Worm (Caenorhabditis elegans) whole organism, late embryonic: Measurements from ENCODE around the gene Y55F3BR.11.
"Not testable (repeated sequence)": the region's sequence is repeated elsewhere in the genome, so short reads cannot be mapped to it uniquely, and the experiment has no call there.

ENCODE experiments used
- C08G9.2 ChIP-seq: sonication (generic microtip); optimal IDR thresholded peaks from 2 replicates; lab custom pipeline; 2016; ENCODE audit warnings: mild to moderate bottlenecking, missing genetic modification characterization, moderate library complexity, missing compliant biosample characterization
- C38D4.7 ChIP-seq: fragments of 200-800 bp; sonication (Bioruptor generic); optimal IDR thresholded peaks from 2 replicates; lab custom pipeline; 2018; ENCODE audit warnings: mild to moderate bottlenecking, missing genetic modification characterization, moderate library complexity, missing compliant biosample characterization
- F13H6.1 ChIP-seq: sonication (generic microtip); optimal IDR thresholded peaks from 2 replicates; lab custom pipeline; 2016; ENCODE audit warnings: missing genetic modification characterization, missing compliant biosample characterization
- K02D7.2 ChIP-seq: sonication (generic microtip); optimal IDR thresholded peaks from 2 replicates; lab custom pipeline; 2017; ENCODE audit warnings: mild to moderate bottlenecking, missing genetic modification characterization, missing compliant biosample characterization
- K09A11.1 ChIP-seq: sonication (generic microtip); optimal IDR thresholded peaks from 2 replicates; lab custom pipeline; 2017; ENCODE audit warnings: antibody characterized with exemption, mild to moderate bottlenecking, missing genetic modification characterization, missing compliant biosample characterization; ENCODE audit not compliant: insufficient read depth
- Y22D7AL.16 ChIP-seq: sonication (generic microtip); optimal IDR thresholded peaks from 2 replicates; lab custom pipeline; 2016; ENCODE audit warnings: missing genetic modification characterization, missing compliant biosample characterization
- ahr-1 ChIP-seq: sonication (generic microtip); optimal IDR thresholded peaks from 2 replicates; lab custom pipeline; 2016; ENCODE audit warnings: missing genetic modification characterization, missing compliant biosample characterization
- ama-1 ChIP-seq: fragments of 150-350 bp; optimal IDR thresholded peaks from 2 replicates; lab custom pipeline; 2014
- ceh-14 ChIP-seq: sonication (generic microtip); optimal IDR thresholded peaks from 2 replicates; lab custom pipeline; 2016; ENCODE audit warnings: missing genotype, missing genetic modification characterization, missing compliant biosample characterization
- ceh-18 ChIP-seq: sonication (generic microtip); optimal IDR thresholded peaks from 2 replicates; lab custom pipeline; 2016; ENCODE audit warnings: missing genetic modification characterization, missing compliant biosample characterization
- ceh-19 ChIP-seq: fragments of 200-800 bp; sonication (Bioruptor generic); optimal IDR thresholded peaks from 2 replicates; lab custom pipeline; 2018; ENCODE audit warnings: mild to moderate bottlenecking, missing genetic modification characterization, missing compliant biosample characterization
- ceh-2 ChIP-seq: sonication (generic microtip); optimal IDR thresholded peaks from 2 replicates; lab custom pipeline; 2016; ENCODE audit warnings: missing genotype, missing genetic modification characterization, missing compliant biosample characterization
- ceh-30 ChIP-seq: fragments of 150-350 bp; optimal IDR thresholded peaks from 2 replicates; lab custom pipeline; 2014; ENCODE audit warnings: missing biosample characterization, missing genetic modification characterization
- ceh-31 ChIP-seq: sonication (generic microtip); optimal IDR thresholded peaks from 2 replicates; lab custom pipeline; 2016; ENCODE audit warnings: missing genetic modification characterization, missing compliant biosample characterization
- ceh-34 ChIP-seq: sonication (generic microtip); optimal IDR thresholded peaks from 2 replicates; lab custom pipeline; 2016; ENCODE audit warnings: mild to moderate bottlenecking, missing genetic modification characterization, missing compliant biosample characterization
- ceh-45 ChIP-seq: fragments of 200-800 bp; sonication (Bioruptor generic); IDR thresholded peaks from 2 replicates; pipeline ENCODE4 v1.3.6; 2022; ENCODE audit warnings: missing genetic modification reagents, missing genetic modification characterization, missing compliant biosample characterization
- ceh-48 ChIP-seq: sonication (generic microtip); optimal IDR thresholded peaks from 2 replicates; lab custom pipeline; 2016; ENCODE audit warnings: missing genetic modification characterization, inconsistent platforms, missing compliant biosample characterization
- elt-2 ChIP-seq: sonication (generic microtip); optimal IDR thresholded peaks from 2 replicates; lab custom pipeline; 2016; ENCODE audit warnings: missing genetic modification reagents, missing genetic modification characterization, missing compliant biosample characterization
- elt-4 ChIP-seq: sonication (generic microtip); optimal IDR thresholded peaks from 2 replicates; lab custom pipeline; 2016; ENCODE audit warnings: missing genetic modification characterization, missing compliant biosample characterization
- eyg-1 ChIP-seq: sonication (generic microtip); optimal IDR thresholded peaks from 2 replicates; lab custom pipeline; 2016; ENCODE audit warnings: missing genotype, missing genetic modification characterization, missing compliant biosample characterization
- fax-1 ChIP-seq: sonication (generic microtip); optimal IDR thresholded peaks from 2 replicates; lab custom pipeline; 2016; ENCODE audit warnings: missing genotype, missing genetic modification characterization, missing compliant biosample characterization
- fkh-6 ChIP-seq: sonication (generic microtip); optimal IDR thresholded peaks from 2 replicates; lab custom pipeline; 2016; ENCODE audit warnings: missing genetic modification characterization, missing compliant biosample characterization
- hlh-15 ChIP-seq: sonication (generic microtip); optimal IDR thresholded peaks from 2 replicates; lab custom pipeline; 2016; ENCODE audit warnings: missing genetic modification characterization, missing compliant biosample characterization
- hlh-30 ChIP-seq: sonication (generic microtip); optimal IDR thresholded peaks from 2 replicates; lab custom pipeline; 2017; ENCODE audit warnings: antibody characterized with exemption, missing genetic modification characterization, missing compliant biosample characterization; ENCODE audit not compliant: insufficient read depth
- madf-2 ChIP-seq: sonication (generic microtip); optimal IDR thresholded peaks from 2 replicates; lab custom pipeline; 2017; ENCODE audit warnings: missing genetic modification characterization, missing compliant biosample characterization
- mec-3 ChIP-seq: sonication (generic microtip); optimal IDR thresholded peaks from 2 replicates; lab custom pipeline; 2016; ENCODE audit warnings: borderline replicate concordance, missing genetic modification characterization, missing compliant biosample characterization
- nfya-1 ChIP-seq: sonication (generic microtip); optimal IDR thresholded peaks from 2 replicates; lab custom pipeline; 2017; ENCODE audit warnings: missing genetic modification characterization, mild to moderate bottlenecking, missing compliant biosample characterization, antibody characterized with exemption, moderate library complexity
- nhr-11 ChIP-seq: fragments of 150-350 bp; optimal IDR thresholded peaks from 2 replicates; lab custom pipeline; 2014; ENCODE audit warnings: missing biosample characterization, missing genetic modification characterization
- odd-2 ChIP-seq: sonication (generic microtip); optimal IDR thresholded peaks from 2 replicates; lab custom pipeline; 2017; ENCODE audit warnings: antibody characterized with exemption, mild to moderate bottlenecking, missing genetic modification characterization, missing compliant biosample characterization
- pax-1 ChIP-seq: fragments of 150-350 bp; optimal IDR thresholded peaks from 2 replicates; lab custom pipeline; 2014; ENCODE audit warnings: missing biosample characterization, missing genetic modification characterization
- pqm-1 ChIP-seq: sonication (generic microtip); optimal IDR thresholded peaks from 2 replicates; lab custom pipeline; 2016; ENCODE audit warnings: missing genetic modification characterization, missing compliant biosample characterization
- pros-1 ChIP-seq: fragments of 150-350 bp; optimal IDR thresholded peaks from 2 replicates; lab custom pipeline; 2014; ENCODE audit warnings: missing biosample characterization, missing genetic modification reagents, missing genetic modification characterization
- rnt-1 ChIP-seq: sonication (generic microtip); optimal IDR thresholded peaks from 2 replicates; lab custom pipeline; 2016; ENCODE audit warnings: missing genetic modification characterization, missing compliant biosample characterization
- tbx-2 ChIP-seq: sonication (generic microtip); optimal IDR thresholded peaks from 2 replicates; lab custom pipeline; 2016; ENCODE audit warnings: missing genetic modification characterization, missing compliant biosample characterization
- tbx-7 ChIP-seq: sonication (generic microtip); optimal IDR thresholded peaks from 2 replicates; lab custom pipeline; 2016; ENCODE audit warnings: missing genotype, missing genetic modification characterization, missing compliant biosample characterization
- ttx-3 ChIP-seq: sonication (generic microtip); optimal IDR thresholded peaks from 2 replicates; lab custom pipeline; 2016; ENCODE audit warnings: missing genetic modification reagents, missing genetic modification characterization, missing compliant biosample characterization
- unc-3 ChIP-seq, 2 experiments: fragments of 200-800 bp in 1 of 2; sonication (Bioruptor generic) in 1 of 2; sonication (generic microtip) in 1 of 2; conservative IDR thresholded peaks in 1 of 2; optimal IDR thresholded peaks in 1 of 2; 2 replicates each; pipeline versions ENCODE4 v1.3.6 to Lab custom; 2016 to 2022; ENCODE audit warnings: missing compliant biosample characterization in 2 of 2, missing genetic modification characterization in 2 of 2, missing genetic modification reagents in 1 of 2
- unc-55 ChIP-seq: sonication (generic microtip); optimal IDR thresholded peaks from 2 replicates; lab custom pipeline; 2017; ENCODE audit warnings: missing biosample characterization, missing genetic modification reagents, missing genetic modification characterization

Y55F3BR.11 gene

ce11 chrIV:854357-855269 lies at the start of gene Y55F3BR.11, which contains the start of gene lem-4:
Gene Y55F3BR.11, plus strand, starts transcription at chrIV:855219.
Gene lem-4, minus strand, starts transcription at chrIV:854780.
- peak; percentile 45 for TF ChIP-seq nfya-1
- TF ChIP-seq pax-1 = peak; percentile 17
- peak; percentile 23 for TF ChIP-seq pqm-1 (tag; lab: Kevin White, UChicago)
- peak; percentile 57 for TF ChIP-seq ceh-48
- TF ChIP-seq K02D7.2 (tag; lab: Kevin White, UChicago) = no peak
- TF ChIP-seq unc-55 (GFP tag; lab: Kevin White, UChicago) = no peak
- no peak for TF ChIP-seq fkh-6 (tag; lab: Kevin White, UChicago)

ce11 chrIV:805693-806092 lies 49.3 kb upstream of the Y55F3BR.11 start:
- TF ChIP-seq ceh-48 (peak; percentile 27), K09A11.1 (tag; lab: Kevin White, UChicago) (no peak)
- TF ChIP-seq, all 69 proteins: peak for 1

- TF ChIP-seq ceh-30 (no peak), fkh-6 (tag; lab: Kevin White, UChicago) (no peak), mec-3 (tag; lab: Kevin White, UChicago) (no peak), fax-1 (tag; lab: Kevin White, UChicago) (no peak), ceh-34 (no peak), pqm-1 (tag; lab: Kevin White, UChicago) (no peak), elt-2 (no peak), ceh-18 (no peak), C38D4.7 (no peak), ceh-19 (GFP tag; lab: Kevin White, UChicago) (no peak), K02D7.2 (tag; lab: Kevin White, UChicago) (no peak), ama-1 (no peak), nhr-11 (no peak), ttx-3 (tag; lab: Kevin White, UChicago) (no peak)
Observed at ce11 chrIV:807027-807516, 47.9 kb upstream of the Y55F3BR.11 start, which contains the start of gene Y55F3BL.6. Gene Y55F3BL.6, minus strand, starts transcription at chrIV:807077.

ce11 chrIV:813341-813740 lies 41.7 kb upstream of the Y55F3BR.11 start:
- TF ChIP-seq C08G9.2 (tag; lab: Kevin White, UChicago) = peak; percentile 56
- TF ChIP-seq ceh-34 = peak; percentile 7
- 0 out of 2 replicates have a peak, but pooled peaks have one; percentile 36 for TF ChIP-seq ceh-45 (GFP tag; lab: Robert Waterston, UW)
- peak; percentile 23; the same call in 1 of the 2 replicates for TF ChIP-seq unc-3 (GFP tag; conservative IDR thresholded peaks at IDR 0.05; lab: Robert Waterston, UW)
- not testable (repeated sequence) for TF ChIP-seq unc-3 (tag; optimal IDR thresholded peaks at IDR 0.05; lab: Kevin White, UChicago)
- TF ChIP-seq ceh-2 (tag; lab: Kevin White, UChicago) = peak; percentile 20
- peak; percentile 16 for TF ChIP-seq rnt-1 (tag; lab: Kevin White, UChicago)
- TF ChIP-seq hlh-30 (tag; lab: Kevin White, UChicago) = peak; percentile 4
- peak; percentile 37 for TF ChIP-seq tbx-2 (tag; lab: Kevin White, UChicago)
- peak; percentile 58 for TF ChIP-seq ceh-31 (tag; lab: Kevin White, UChicago)

- TF ChIP-seq ceh-14 (tag; lab: Kevin White, UChicago) (no peak), rnt-1 (tag; lab: Kevin White, UChicago) (no peak), madf-2 (tag; lab: Kevin White, UChicago) (no peak), ceh-48 (no peak), eyg-1 (no peak), hlh-15 (no peak), elt-4 (no peak), Y22D7AL.16 (tag; lab: Kevin White, UChicago) (no peak), odd-2 (tag; lab: Kevin White, UChicago) (no peak), ahr-1 (tag; lab: Kevin White, UChicago) (no peak), pros-1 (tag; lab: Kevin White, UChicago) (no peak), F13H6.1 (no peak), tbx-7 (tag; lab: Kevin White, UChicago) (no peak)
Observed at ce11 chrIV:817879-818278, 37.1 kb upstream of the Y55F3BR.11 start.
